Worm (Caenorhabditis elegans) whole organism, L1 larva: ENCODE measurements around the gene F55C5.10.

ENCODE experiments used
- C04F5.9 ChIP-seq: sonication (generic microtip); optimal IDR thresholded peaks from 2 replicates; lab custom pipeline; 2016; ENCODE audit warnings: missing genetic modification characterization, missing compliant biosample characterization
- C16A3.4 ChIP-seq: fragments of 150-350 bp; optimal IDR thresholded peaks from 2 replicates; lab custom pipeline; 2014; ENCODE audit warnings: missing biosample characterization, missing genetic modification characterization
- aha-1 ChIP-seq: fragments of 150-350 bp; optimal IDR thresholded peaks from 2 replicates; lab custom pipeline; 2014; ENCODE audit warnings: missing biosample characterization, missing genetic modification characterization
- aly-2 ChIP-seq: fragments of 150-350 bp; optimal IDR thresholded peaks from 2 replicates; lab custom pipeline; 2014; ENCODE audit warnings: missing biosample characterization, missing genetic modification characterization
- blmp-1 ChIP-seq: fragments of 150-350 bp; optimal IDR thresholded peaks from 2 replicates; lab custom pipeline; 2014; ENCODE audit warnings: missing biosample characterization, missing genetic modification characterization
- ceh-8 ChIP-seq: fragments of 200-800 bp; sonication (Bioruptor generic); optimal IDR thresholded peaks from 2 replicates; lab custom pipeline; 2018; ENCODE audit warnings: mild to moderate bottlenecking, missing genetic modification characterization, moderate library complexity, missing compliant biosample characterization
- ceh-88 ChIP-seq: fragments of 200-800 bp; sonication (Bioruptor generic); IDR thresholded peaks from 2 replicates; pipeline ENCODE4 v1.3.6; 2022; ENCODE audit warnings: missing genetic modification characterization, missing compliant biosample characterization
- ces-1 ChIP-seq: fragments of 150-350 bp; optimal IDR thresholded peaks from 2 replicates; lab custom pipeline; 2014; ENCODE audit warnings: missing biosample characterization, missing genetic modification reagents, missing genetic modification characterization
- dsc-1 ChIP-seq: sonication (generic microtip); optimal IDR thresholded peaks from 2 replicates; lab custom pipeline; 2016; ENCODE audit warnings: mild to moderate bottlenecking, missing genetic modification characterization, missing compliant biosample characterization
- efl-1 ChIP-seq, 4 experiments: fragments of 150-350 bp; optimal IDR thresholded peaks in 3 of 4; peaks in 1 of 4; 1 replicate in 1 of 4; 2 replicates in 3 of 4; lab custom pipeline; 2014; ENCODE audit warnings: missing biosample characterization in 2 of 4, missing genetic modification characterization in 2 of 4, missing genetic modification reagents in 2 of 4
- elt-3 ChIP-seq, 6 experiments: fragments of 150-350 bp in 1 of 6; sonication (generic microtip); optimal IDR thresholded peaks; 2 replicates each; lab custom pipeline; 2017 to 2018; ENCODE audit warnings: missing biosample characterization in 6 of 6, missing genetic modification characterization in 6 of 6, inconsistent platforms in 1 of 6
- ets-5 ChIP-seq: fragments of 200-800 bp; sonication (Bioruptor generic); IDR thresholded peaks from 2 replicates; pipeline ENCODE4 v1.3.6; 2022; ENCODE audit warnings: missing genetic modification characterization, missing compliant biosample characterization
- fkh-8 ChIP-seq: sonication (generic microtip); optimal IDR thresholded peaks from 2 replicates; lab custom pipeline; 2016; ENCODE audit warnings: mild to moderate bottlenecking, missing genetic modification characterization, missing compliant biosample characterization
- isw-1 ChIP-seq: fragments of 200-800 bp; sonication (Bioruptor generic); IDR thresholded peaks from 2 replicates; pipeline ENCODE4 v1.3.6; 2022; ENCODE audit warnings: missing genetic modification characterization, missing compliant biosample characterization
- jun-1 ChIP-seq: fragments of 150-350 bp; optimal IDR thresholded peaks from 2 replicates; lab custom pipeline; 2014; ENCODE audit warnings: missing biosample characterization, missing genetic modification reagents, missing genetic modification characterization
- lin-15B ChIP-seq: fragments of 150-350 bp; sonication (generic microtip); optimal IDR thresholded peaks from 3 replicates; lab custom pipeline; 2014; ENCODE audit warnings: missing biosample characterization, missing genetic modification characterization
- lin-39 ChIP-seq: fragments of 150-350 bp; optimal IDR thresholded peaks from 2 replicates; lab custom pipeline; 2014; ENCODE audit warnings: missing biosample characterization, missing genetic modification reagents, missing genetic modification characterization
- mep-1 ChIP-seq: fragments of 150-350 bp; optimal IDR thresholded peaks from 2 replicates; lab custom pipeline; 2014; ENCODE audit warnings: missing biosample characterization, missing genetic modification characterization
- nhr-20 ChIP-seq: sonication (generic microtip); optimal IDR thresholded peaks from 2 replicates; lab custom pipeline; 2016; ENCODE audit warnings: mild to moderate bottlenecking, missing genetic modification characterization, missing compliant biosample characterization
- nhr-237 ChIP-seq: fragments of 150-350 bp; optimal IDR thresholded peaks from 2 replicates; lab custom pipeline; 2014; ENCODE audit warnings: missing biosample characterization, missing genetic modification characterization
- nhr-28 ChIP-seq: fragments of 150-350 bp; optimal IDR thresholded peaks from 2 replicates; lab custom pipeline; 2014; ENCODE audit warnings: missing biosample characterization, missing genetic modification characterization
- nhr-47 ChIP-seq: sonication (generic microtip); optimal IDR thresholded peaks from 2 replicates; lab custom pipeline; 2016; ENCODE audit warnings: mild to moderate bottlenecking, missing genetic modification characterization, moderate library complexity, missing compliant biosample characterization
- nhr-71 ChIP-seq: sonication (generic microtip); optimal IDR thresholded peaks from 2 replicates; lab custom pipeline; 2016; ENCODE audit warnings: mild to moderate bottlenecking, missing genetic modification characterization, moderate library complexity, missing compliant biosample characterization
- nhr-85 ChIP-seq: sonication (generic microtip); peaks from one replicate; lab custom pipeline; 2016; ENCODE audit warnings: missing genetic modification characterization, inconsistent platforms, missing compliant biosample characterization
- pax-3 ChIP-seq: fragments of 200-800 bp; sonication (Bioruptor generic); optimal IDR thresholded peaks from 2 replicates; lab custom pipeline; 2018; ENCODE audit warnings: mild to moderate bottlenecking, missing genetic modification characterization, moderate library complexity, missing compliant biosample characterization
- pqm-1 ChIP-seq: sonication (generic microtip); optimal IDR thresholded peaks from 3 replicates; lab custom pipeline; 2017; ENCODE audit warnings: missing biosample characterization, missing genetic modification characterization
- skn-1 ChIP-seq: fragments of 150-350 bp; optimal IDR thresholded peaks from 2 replicates; lab custom pipeline; 2014; ENCODE audit warnings: missing biosample characterization, missing genetic modification characterization
- sup-37 ChIP-seq: fragments of 200-800 bp; sonication (Bioruptor generic); optimal IDR thresholded peaks from 2 replicates; lab custom pipeline; 2018; ENCODE audit warnings: mild to moderate bottlenecking, missing genetic modification characterization, missing compliant biosample characterization
- unc-130 ChIP-seq: fragments of 150-350 bp; optimal IDR thresholded peaks from 2 replicates; lab custom pipeline; 2017; ENCODE audit warnings: missing biosample characterization, missing genetic modification characterization, inconsistent platforms
- unc-98 ChIP-seq: fragments of 200-800 bp; sonication (Bioruptor generic); IDR thresholded peaks from 2 replicates; pipeline ENCODE4 v1.3.6; 2022; ENCODE audit warnings: missing genetic modification characterization, missing compliant biosample characterization
- vab-15 ChIP-seq: sonication (generic microtip); optimal IDR thresholded peaks from 2 replicates; lab custom pipeline; 2017; ENCODE audit warnings: missing genotype, mild to moderate bottlenecking, missing genetic modification characterization, missing compliant biosample characterization
- zip-4 ChIP-seq: fragments of 200-800 bp; sonication (Bioruptor generic); optimal IDR thresholded peaks from 2 replicates; lab custom pipeline; 2018; ENCODE audit warnings: mild to moderate bottlenecking, missing genetic modification characterization, moderate library complexity, missing compliant biosample characterization

The F55C5.10 gene

ce11 chrV:12252272-12252671, 31.0 kb upstream of the F55C5.10 start, which contains the start of gene lrx-1:
Gene lrx-1 (plus strand): TSS chrV:12252572.
- TF ChIP-seq pax-3 (tag; lab: Kevin White, UChicago) (no peak), isw-1 (GFP tag; lab: Robert Waterston, UW) (no peak), C04F5.9 (no peak)
- TF ChIP-seq, all 84 proteins: peak for 0

- TF ChIP-seq ceh-8 (GFP tag; lab: Kevin White, UChicago) (no peak), pqm-1 (tag; lab: Kevin White, UChicago) (no peak), mep-1 (tag; lab: Kevin White, UChicago) (no peak), nhr-20 (no peak), ets-5 (GFP tag; lab: Robert Waterston, UW) (no peak), jun-1 (tag; lab: Kevin White, UChicago) (no peak), vab-15 (tag; lab: Kevin White, UChicago) (no peak), lin-15B (tag; lab: Kevin White, UChicago) (no peak), C16A3.4 (no peak)
- TF ChIP-seq, all 84 proteins: peak for 0
These were observed 27.9 kb upstream of the F55C5.10 start, which contains the start of gene T04H1.12 for ce11 chrV:12255343-12255742. Gene T04H1.12 (plus strand): TSS chrV:12255643.

- TF ChIP-seq nhr-85 (tag; lab: Kevin White, UChicago) (peak; percentile 45), unc-130 (tag; lab: Kevin White, UChicago) (no peak)
These were observed 26.9 kb upstream of the F55C5.10 start, which contains the start of gene ugt-55 for ce11 chrV:12256398-12256797. Gene ugt-55 (plus strand): TSS chrV:12256698.

ce11 chrV:12258922-12259321, 24.4 kb upstream of the F55C5.10 start, which contains the start of gene ugt-56:
Gene ugt-56 (plus strand): TSS chrV:12258982.
- TF ChIP-seq pqm-1 (tag; lab: Kevin White, UChicago), result no peak
- no peak for TF ChIP-seq nhr-47 (tag; lab: Kevin White, UChicago)
- TF ChIP-seq aha-1 (tag; lab: Kevin White, UChicago), result no peak
- TF ChIP-seq pax-3 (tag; lab: Kevin White, UChicago), result peak; percentile 28
- TF ChIP-seq fkh-8 (tag; lab: Kevin White, UChicago), result peak; percentile 13
- TF ChIP-seq sup-37, result no peak
- TF ChIP-seq unc-98, result no peak
- no peak for TF ChIP-seq C04F5.9
- no peak for TF ChIP-seq lin-39 (tag; lab: Kevin White, UChicago)
- no peak for TF ChIP-seq aly-2 (tag; lab: Kevin White, UChicago)
- TF ChIP-seq ces-1 (GFP tag; lab: Kevin White, UChicago), result no peak
- TF ChIP-seq blmp-1 (tag; lab: Kevin White, UChicago), result no peak
- TF ChIP-seq dsc-1 (tag; lab: Kevin White, UChicago), result peak; percentile 40

- TF ChIP-seq nhr-71 (peak; percentile 46), nhr-237 (tag; lab: Kevin White, UChicago) (no peak), efl-1 (optimal IDR thresholded peaks at IDR 0.05; lab: Kevin White, UChicago) (no peak), efl-1 (GFP tag; optimal IDR thresholded peaks at IDR 0.05 in 1 of 2; lab: Kevin White, UChicago) (peak in 1 of 2 experiments; percentile 4), nhr-28 (tag; lab: Kevin White, UChicago) (no peak), ceh-8 (GFP tag; lab: Kevin White, UChicago) (no peak), zip-4 (peak; percentile 75), elt-3 (tag; optimal IDR thresholded peaks at IDR 0.05; lab: Kevin White, UChicago) (no peak), skn-1 (tag; lab: Kevin White, UChicago) (peak; percentile 48)
- TF ChIP-seq, all 84 proteins: peak for 4
These were observed 21.9 kb upstream of the F55C5.10 start, which contains the start of gene tbb-6 for ce11 chrV:12261377-12261776. Gene tbb-6 (plus strand): TSS chrV:12261531.

ce11 chrV:12263723-12264122, 19.6 kb upstream of the F55C5.10 start, which contains the start of gene ssp-35:
Gene ssp-35 (minus strand): TSS chrV:12263823.
- no peak for TF ChIP-seq efl-1 (optimal IDR thresholded peaks at IDR 0.05; lab: Kevin White, UChicago)
- peak in 1 of 2 experiments; percentile 48 for TF ChIP-seq efl-1 (GFP tag; optimal IDR thresholded peaks at IDR 0.05 in 1 of 2; lab: Kevin White, UChicago)
- TF ChIP-seq ceh-88 (GFP tag; lab: Robert Waterston, UW), result no peak
